Worm (Caenorhabditis elegans): ENCODE measurements around the gene lelo-1.

Gene lelo-1

ce11 chrII:6252707-6253106 is 6.6 kb downstream of the lelo-1 start:
- TF ChIP-seq fkh-10 (GFP tag; optimal IDR thresholded peaks at IDR 0.05) = no peak
- TF ChIP-seq R02D3.7 (tag; optimal IDR thresholded peaks at IDR 0.05) = no peak
- TF ChIP-seq snpc-4 (tag; optimal IDR thresholded peaks at IDR 0.05) = no peak
- TF ChIP-seq ceh-28 (tag; optimal IDR thresholded peaks at IDR 0.05) = no peak
- TF ChIP-seq aly-2 (tag; optimal IDR thresholded peaks at IDR 0.05) = peak; percentile 14

ce11 chrII:6256024-6256423 is 9.9 kb downstream of the lelo-1 start, which contains the start of gene F13H8.5:
TSS of gene F13H8.5 (minus strand) at chrII:6256124.
- no peak for TF ChIP-seq ceh-9 (tag; optimal IDR thresholded peaks at IDR 0.05)
- no peak for TF ChIP-seq ceh-82 (tag; optimal IDR thresholded peaks at IDR 0.05)
- TF ChIP-seq lin-15B (tag; optimal IDR thresholded peaks at IDR 0.05) = no peak
- no peak for TF ChIP-seq elt-1 (tag; optimal IDR thresholded peaks at IDR 0.05)
- TF ChIP-seq nhr-12 (tag; optimal IDR thresholded peaks at IDR 0.05) = no peak
- no peak for TF ChIP-seq egl-5 (tag; optimal IDR thresholded peaks at IDR 0.05)
- TF ChIP-seq ZK546.5 (tag; optimal IDR thresholded peaks at IDR 0.05) = no peak
- no peak for TF ChIP-seq nhr-25 (tag; optimal IDR thresholded peaks at IDR 0.05)
- TF ChIP-seq sea-2 (GFP tag; optimal IDR thresholded peaks at IDR 0.05) = no peak
- no peak for TF ChIP-seq pqm-1 (tag; optimal IDR thresholded peaks at IDR 0.05)
- TF ChIP-seq fos-1 (tag; optimal IDR thresholded peaks at IDR 0.05) = no peak
- no peak for TF ChIP-seq eor-1 (tag; optimal IDR thresholded peaks at IDR 0.05)
- no peak for TF ChIP-seq snpc-4 (tag; optimal IDR thresholded peaks at IDR 0.05)
- no peak for TF ChIP-seq nhr-76 (tag; optimal IDR thresholded peaks at IDR 0.05)
- TF ChIP-seq fkh-10 (GFP tag; optimal IDR thresholded peaks at IDR 0.05) = no peak
- no peak for TF ChIP-seq ztf-4 (tag; optimal IDR thresholded peaks at IDR 0.05)

- peak; percentile 26 for TF ChIP-seq nhr-43 (tag; optimal IDR thresholded peaks at IDR 0.05; ENCODE audit: poor library complexity, severe bottlenecking)
- no peak for TF ChIP-seq nhr-77 (tag; optimal IDR thresholded peaks at IDR 0.05)
- peak; percentile 2 for TF ChIP-seq nhr-25 (tag; optimal IDR thresholded peaks at IDR 0.05)
These were observed 11.2 kb downstream of the lelo-1 start for ce11 chrII:6257220-6257877.

ce11 chrII:6259867-6260266 is 13.7 kb downstream of the lelo-1 start, which contains the start of gene F13H8.11:
TSS of gene F13H8.11 (minus strand) at chrII:6260021.
- TF ChIP-seq pha-4 (tag; optimal IDR thresholded peaks at IDR 0.05) (peak; percentile 28), lsy-12 (tag; optimal IDR thresholded peaks at IDR 0.05) (no peak), elt-2 (tag; optimal IDR thresholded peaks at IDR 0.05) (peak; percentile 57), nhr-28 (tag; optimal IDR thresholded peaks at IDR 0.05) (no peak), ztf-4 (tag; optimal IDR thresholded peaks at IDR 0.05) (no peak), pqm-1 (tag; optimal IDR thresholded peaks at IDR 0.05) (peak; percentile 36)

ce11 chrII:6260684-6261083 is 14.5 kb downstream of the lelo-1 start, which contains the start of gene nmgp-1:
TSS of gene nmgp-1 (plus strand) at chrII:6260857.
- TF ChIP-seq nhr-25 (tag; optimal IDR thresholded peaks at IDR 0.05) (no peak), egl-27 (tag; optimal IDR thresholded peaks at IDR 0.05) (no peak), ztf-11 (tag; optimal IDR thresholded peaks at IDR 0.05) (no peak), pha-4 (tag; optimal IDR thresholded peaks at IDR 0.05) (peak; percentile 54), sea-2 (GFP tag; optimal IDR thresholded peaks at IDR 0.05) (no peak), eor-1 (tag; optimal IDR thresholded peaks at IDR 0.05) (no peak), zag-1 (tag; optimal IDR thresholded peaks at IDR 0.05) (no peak), nhr-23 (tag; optimal IDR thresholded peaks at IDR 0.05) (no peak)

- TF ChIP-seq unc-39 (tag; optimal IDR thresholded peaks at IDR 0.05) (no peak), elt-2 (tag; optimal IDR thresholded peaks at IDR 0.05) (no peak), lin-15B (tag; optimal IDR thresholded peaks at IDR 0.05) (no peak), nhr-23 (tag; optimal IDR thresholded peaks at IDR 0.05) (no peak), ZK546.5 (tag; optimal IDR thresholded peaks at IDR 0.05) (no peak), ama-1 (optimal IDR thresholded peaks at IDR 0.05) (no peak), mdl-1 (tag; optimal IDR thresholded peaks at IDR 0.05) (no peak), snpc-4 (tag; optimal IDR thresholded peaks at IDR 0.05) (no peak), ceh-9 (tag; optimal IDR thresholded peaks at IDR 0.05) (no peak), elt-3 (tag; optimal IDR thresholded peaks at IDR 0.05) (no peak), lsy-12 (tag; optimal IDR thresholded peaks at IDR 0.05) (no peak), ztf-11 (tag; optimal IDR thresholded peaks at IDR 0.05) (no peak), lin-39 (tag; optimal IDR thresholded peaks at IDR 0.05) (no peak), ceh-82 (tag; optimal IDR thresholded peaks at IDR 0.05) (no peak)
These were observed 16.1 kb downstream of the lelo-1 start, which contains the start of gene F13H8.12 for ce11 chrII:6262222-6262621. TSS of gene F13H8.12 (plus strand) at chrII:6262522.

All from whole organism, L3 larva.